Fruit fly (Drosophila melanogaster) S2 (cell line): ENCODE data around the gene mRpL23.

ENCODE experiments used
- CG8478 ChIP-seq: fragments of >200 bp; optimal IDR thresholded peaks from 2 replicates; lab custom pipeline; 2018
- CTCF ChIP-seq, 2 experiments: fragments of >200 bp; optimal IDR thresholded peaks; 2 replicates each; lab custom pipeline; 2018

DNA sequence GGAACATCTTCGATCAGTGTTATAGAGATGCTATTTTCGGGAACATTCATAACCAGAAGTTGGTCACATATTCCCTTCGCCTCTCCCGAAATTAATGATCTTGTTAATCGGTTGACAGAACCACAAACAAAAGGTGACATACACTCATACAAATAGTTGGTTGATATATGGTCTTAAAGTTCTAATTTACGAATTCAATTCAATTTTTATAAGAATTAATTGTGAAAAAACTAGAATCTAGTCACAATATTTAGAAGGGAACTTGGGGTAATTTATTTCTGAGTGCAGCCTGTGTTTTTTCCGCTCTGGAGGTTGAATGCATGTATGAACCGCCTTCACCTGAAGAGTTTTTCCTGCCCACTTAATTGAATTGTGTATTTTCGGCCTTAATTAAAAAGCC lies 26.3 kb upstream of the mRpL23 start:
- TF ChIP-seq CG8478 (lab: Kevin White, UChicago), result no peak
- TF ChIP-seq CTCF (optimal IDR thresholded peaks at IDR 0.05; lab: Kevin White, UChicago), result no peak
